Fruit fly (Drosophila melanogaster) Kc167 (cell line): ENCODE measurements around the gene phol.

Experiments
- Sin3A ChIP-seq: fragments of >200 bp; optimal IDR thresholded peaks from 2 replicates; lab custom pipeline; 2018; ENCODE audit warnings: missing external identifiers
- insv ChIP-seq: fragments of >200 bp; optimal IDR thresholded peaks from 3 replicates; lab custom pipeline; 2018; ENCODE audit warnings: missing external identifiers
- psq ChIP-seq: fragments of >200 bp; optimal IDR thresholded peaks from 2 replicates; lab custom pipeline; 2017; ENCODE audit warnings: missing external identifiers
- ttk ChIP-seq: sonication (Bioruptor generic); optimal IDR thresholded peaks from 2 replicates; lab custom pipeline; 2017; ENCODE audit warnings: missing external identifiers

DNA sequence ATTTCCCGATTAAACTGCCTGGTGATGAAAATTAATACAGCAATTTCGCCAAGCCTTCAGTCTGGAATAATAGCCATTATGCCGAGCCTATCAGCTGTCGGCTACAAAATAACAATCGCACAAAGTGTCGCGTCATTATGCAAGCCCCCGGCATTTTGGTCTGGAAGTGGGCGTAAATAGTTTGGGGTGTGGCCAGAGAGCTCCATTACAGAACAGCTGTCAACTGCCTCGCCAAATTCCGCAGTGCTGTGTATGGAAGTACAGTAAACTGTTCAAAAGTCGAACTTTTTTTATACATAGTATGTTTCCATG is 35.3 kb downstream of the phol start:
- TF ChIP-seq Sin3A (lab: Kevin White, UChicago) (no peak), insv (lab: Kevin White, UChicago) (no peak), psq (lab: Kevin White, UChicago) (no peak), ttk (lab: Kevin White, UChicago) (no peak)
